Worm (Caenorhabditis elegans): ENCODE results near the gene ifg-1.

ifg-1 gene

ce11 chrII:8220267-8220666 is 3.2 kb downstream of the ifg-1 start:
- TF ChIP-seq nhr-28 (tag; optimal IDR thresholded peaks at IDR 0.05) (no peak), mab-5 (tag; optimal IDR thresholded peaks at IDR 0.05) (no peak), sptf-1 (tag; optimal IDR thresholded peaks at IDR 0.05) (no peak), lin-32 (GFP tag; optimal IDR thresholded peaks at IDR 0.05) (no peak), drap-1 (GFP tag; optimal IDR thresholded peaks at IDR 0.05) (no peak), ceh-43 (GFP tag; optimal IDR thresholded peaks at IDR 0.05) (no peak), ceh-39 (tag; optimal IDR thresholded peaks at IDR 0.05) (no peak), nhr-237 (tag; optimal IDR thresholded peaks at IDR 0.05) (no peak), elt-1 (tag; optimal IDR thresholded peaks at IDR 0.05; ENCODE audit: borderline replicate concordance, insufficient read depth) (no peak), tbx-8 (GFP tag; optimal IDR thresholded peaks at IDR 0.05) (no peak), nhr-12 (tag; optimal IDR thresholded peaks at IDR 0.05) (no peak), unc-62 (GFP tag; optimal IDR thresholded peaks at IDR 0.05) (no peak), ztf-11 (tag; optimal IDR thresholded peaks at IDR 0.05) (no peak), ceh-83 (GFP tag; optimal IDR thresholded peaks at IDR 0.05) (no peak)

ce11 chrII:8222309-8223065 is 5.5 kb downstream of the ifg-1 start, which contains the start of gene dab-1:
Gene dab-1, plus strand, starts transcription at chrII:8222386.
- no peak for TF ChIP-seq ceh-83 (GFP tag; optimal IDR thresholded peaks at IDR 0.05)
- peak; percentile 42 for TF ChIP-seq nhr-2 (tag; optimal IDR thresholded peaks at IDR 0.05)
- peak; percentile 45 for TF ChIP-seq sem-2 (GFP tag; optimal IDR thresholded peaks at IDR 0.05)
- TF ChIP-seq nhr-237 (tag; optimal IDR thresholded peaks at IDR 0.05): peak; percentile 18
- no peak for TF ChIP-seq lin-32 (GFP tag; optimal IDR thresholded peaks at IDR 0.05)
- peak; percentile 62 for TF ChIP-seq ceh-39 (tag; optimal IDR thresholded peaks at IDR 0.05)
- TF ChIP-seq ham-2 (GFP tag; optimal IDR thresholded peaks at IDR 0.05): peak; percentile 41
- peak; percentile 8 for TF ChIP-seq drap-1 (GFP tag; optimal IDR thresholded peaks at IDR 0.05)
- peak; percentile 49 for TF ChIP-seq sptf-1 (tag; optimal IDR thresholded peaks at IDR 0.05)
- peak; percentile 38 for TF ChIP-seq mep-1 (tag; optimal IDR thresholded peaks at IDR 0.05)

ce11 chrII:8223422-8223821 is 6.4 kb downstream of the ifg-1 start:
- TF ChIP-seq unc-39 (tag; optimal IDR thresholded peaks at IDR 0.05): no peak
- peak; percentile 28 for TF ChIP-seq ham-2 (GFP tag; optimal IDR thresholded peaks at IDR 0.05)
- TF ChIP-seq mls-2 (tag; optimal IDR thresholded peaks at IDR 0.05): peak; percentile 19
- peak; percentile 60 for TF ChIP-seq ceh-43 (GFP tag; optimal IDR thresholded peaks at IDR 0.05)

ce11 chrII:8223945-8224344 is 6.9 kb downstream of the ifg-1 start:
- TF ChIP-seq ceh-43 (GFP tag; optimal IDR thresholded peaks at IDR 0.05) (no peak), flh-1 (GFP tag; optimal IDR thresholded peaks at IDR 0.05) (no peak), ztf-11 (tag; optimal IDR thresholded peaks at IDR 0.05) (no peak), unc-39 (tag; optimal IDR thresholded peaks at IDR 0.05) (no peak), blmp-1 (tag; optimal IDR thresholded peaks at IDR 0.05) (no peak)

ce11 chrII:8224623-8225022 is 7.6 kb downstream of the ifg-1 start:
- TF ChIP-seq tbx-8 (GFP tag; optimal IDR thresholded peaks at IDR 0.05) (no peak), ham-2 (GFP tag; optimal IDR thresholded peaks at IDR 0.05) (no peak), nhr-76 (tag; optimal IDR thresholded peaks at IDR 0.05) (no peak), elt-1 (tag; optimal IDR thresholded peaks at IDR 0.05; ENCODE audit: borderline replicate concordance, insufficient read depth) (peak; percentile 36), zip-8 (tag; optimal IDR thresholded peaks at IDR 0.05) (peak; percentile 60), mls-2 (tag; optimal IDR thresholded peaks at IDR 0.05) (no peak), nhr-237 (tag; optimal IDR thresholded peaks at IDR 0.05) (no peak), blmp-1 (tag; optimal IDR thresholded peaks at IDR 0.05) (no peak)

ce11 chrII:8225347-8225746 is 8.3 kb downstream of the ifg-1 start:
- TF ChIP-seq tbx-8 (GFP tag; optimal IDR thresholded peaks at IDR 0.05) (no peak), unc-120 (tag; optimal IDR thresholded peaks at IDR 0.05; ENCODE audit: poor library complexity, severe bottlenecking) (no peak), mep-1 (tag; optimal IDR thresholded peaks at IDR 0.05) (no peak), ces-1 (GFP tag; optimal IDR thresholded peaks at IDR 0.05) (no peak), nhr-12 (tag; optimal IDR thresholded peaks at IDR 0.05) (no peak), lin-32 (GFP tag; optimal IDR thresholded peaks at IDR 0.05) (no peak), pha-4 (tag; optimal IDR thresholded peaks at IDR 0.05) (no peak)
